Worm (Caenorhabditis elegans): ENCODE measurements around the gene hrpu-2.

DNA sequence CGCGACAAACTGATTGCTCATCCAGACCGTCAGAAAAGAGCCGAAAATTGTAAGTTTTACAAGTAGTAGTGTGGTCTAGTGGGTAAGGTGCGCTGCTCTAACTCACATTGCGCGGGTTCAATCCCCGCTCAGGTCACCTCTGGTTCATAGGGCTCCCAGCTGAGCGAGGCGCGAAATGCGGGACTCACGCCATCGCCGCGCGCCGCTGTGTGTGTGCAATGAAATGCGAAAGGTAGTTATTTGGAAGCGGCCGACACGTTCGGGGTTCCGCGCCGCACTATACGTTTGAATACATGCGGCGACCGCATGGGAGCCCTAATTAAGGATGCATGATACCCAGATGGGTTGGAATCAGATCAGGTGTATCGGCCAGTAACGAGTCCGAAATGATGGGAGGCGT is 68.5 kb downstream of the hrpu-2 start:
- TF ChIP-seq elt-3 (tag; optimal IDR thresholded peaks at IDR 0.05) (no peak), nhr-237 (tag; optimal IDR thresholded peaks at IDR 0.05) (no peak), egl-27 (tag; optimal IDR thresholded peaks at IDR 0.05) (no peak), snpc-4 (tag; optimal IDR thresholded peaks at IDR 0.05) (no peak), pqm-1 (tag; optimal IDR thresholded peaks at IDR 0.05) (no peak), nhr-77 (tag; optimal IDR thresholded peaks at IDR 0.05) (no peak)
